Fruit fly (Drosophila melanogaster) whole organism, prepupa: Measurements from ENCODE around the gene CG9667.

Experiments
- Blimp-1 ChIP-seq: fragments of 200-800 bp; sonication (Bioruptor generic); optimal IDR thresholded peaks from 3 replicates; lab custom pipeline; 2017; ENCODE audit warnings: missing biosample characterization, missing genetic modification characterization, mild to moderate bottlenecking, moderate library complexity, missing genetic modification reagents
- CG10669 ChIP-seq: fragments of 200-800 bp; sonication (Bioruptor generic); optimal IDR thresholded peaks from 3 replicates; lab custom pipeline; 2018; ENCODE audit warnings: missing biosample characterization, mild to moderate bottlenecking, missing genetic modification characterization, moderate library complexity
- CG11294 ChIP-seq: fragments of 200-800 bp; sonication (Bioruptor generic); IDR thresholded peaks from 2 replicates; pipeline ENCODE4 v1.3.6; 2022; ENCODE audit warnings: missing biosample characterization, missing genetic modification characterization
- CG11762 ChIP-seq: fragments of 200-800 bp; sonication (Bioruptor generic); optimal IDR thresholded peaks from 3 replicates; lab custom pipeline; 2016; ENCODE audit warnings: missing biosample characterization, missing genetic modification characterization; ENCODE audit not compliant: insufficient read depth
- CG11902 ChIP-seq: fragments of 200-800 bp; sonication (Bioruptor generic); optimal IDR thresholded peaks from 3 replicates; lab custom pipeline; 2016; ENCODE audit warnings: missing biosample characterization, missing genetic modification characterization
- CG1621 ChIP-seq: fragments of 200-800 bp; sonication (Bioruptor generic); optimal IDR thresholded peaks from 3 replicates; lab custom pipeline; 2018; ENCODE audit warnings: missing biosample characterization, mild to moderate bottlenecking, missing genetic modification characterization
- CG3032 ChIP-seq: fragments of 200-800 bp; optimal IDR thresholded peaks from 2 replicates; lab custom pipeline; 2019; ENCODE audit warnings: missing biosample characterization, mild to moderate bottlenecking, missing genetic modification characterization, moderate library complexity
- CG31627 ChIP-seq: fragments of 200-800 bp; sonication (Bioruptor generic); optimal IDR thresholded peaks from 3 replicates; lab custom pipeline; 2016; ENCODE audit warnings: missing biosample characterization, missing genetic modification characterization
- CG32006 ChIP-seq: fragments of 200-800 bp; sonication (Bioruptor generic); optimal IDR thresholded peaks from 3 replicates; lab custom pipeline; 2017; ENCODE audit warnings: missing biosample characterization, mild to moderate bottlenecking, missing genetic modification characterization
- CG34406 ChIP-seq: fragments of 200-800 bp; sonication (Bioruptor generic); optimal IDR thresholded peaks from 3 replicates; lab custom pipeline; 2016; ENCODE audit warnings: missing biosample characterization, missing genetic modification characterization
- CG3919 ChIP-seq: fragments of 200-800 bp; sonication (Bioruptor generic); optimal IDR thresholded peaks from 3 replicates; lab custom pipeline; 2016; ENCODE audit warnings: missing biosample characterization, missing genetic modification characterization
- CG4318 ChIP-seq: fragments of 200-800 bp; sonication (Bioruptor generic); optimal IDR thresholded peaks from 3 replicates; lab custom pipeline; 2017; ENCODE audit warnings: missing biosample characterization, mild to moderate bottlenecking, missing genetic modification characterization
- CG6163 ChIP-seq: fragments of 200-800 bp; sonication (Bioruptor generic); IDR thresholded peaks from 3 replicates; pipeline ENCODE4 v1.3.6; 2022; ENCODE audit warnings: missing biosample characterization, missing genetic modification characterization
- CG6276 ChIP-seq: fragments of 200-800 bp; sonication (Bioruptor generic); optimal IDR thresholded peaks from 2 replicates; lab custom pipeline; 2017; ENCODE audit warnings: missing biosample characterization, mild to moderate bottlenecking, missing genetic modification characterization
- CG6792 ChIP-seq: fragments of 200-800 bp; sonication (Bioruptor generic); optimal IDR thresholded peaks from 3 replicates; lab custom pipeline; 2016; ENCODE audit warnings: missing biosample characterization, missing genetic modification characterization
- CG6808 ChIP-seq: fragments of 200-800 bp; sonication (Bioruptor generic); optimal IDR thresholded peaks from 3 replicates; lab custom pipeline; 2017; ENCODE audit warnings: missing biosample characterization, missing genetic modification characterization, mild to moderate bottlenecking, moderate library complexity, missing genetic modification reagents
- CG7368 ChIP-seq: fragments of 200-800 bp; sonication (Bioruptor generic); optimal IDR thresholded peaks from 3 replicates; lab custom pipeline; 2016; ENCODE audit warnings: missing biosample characterization, missing genetic modification characterization
- CG8119 ChIP-seq: fragments of 200-800 bp; sonication (Bioruptor generic); IDR thresholded peaks from 3 replicates; pipeline ENCODE4 v1.3.6; 2022; ENCODE audit warnings: missing biosample characterization, missing genetic modification characterization
- CG8319 ChIP-seq: fragments of 200-800 bp; sonication (Bioruptor generic); optimal IDR thresholded peaks from 3 replicates; lab custom pipeline; 2016; ENCODE audit warnings: missing biosample characterization, missing genetic modification characterization
- CG8632 ChIP-seq: fragments of 200-800 bp; sonication (Bioruptor generic); optimal IDR thresholded peaks from 3 replicates; lab custom pipeline; 2016; ENCODE audit warnings: missing biosample characterization, missing genetic modification characterization
- CG9139 ChIP-seq: fragments of 200-800 bp; sonication (Bioruptor generic); optimal IDR thresholded peaks from 3 replicates; lab custom pipeline; 2017; ENCODE audit warnings: missing biosample characterization, mild to moderate bottlenecking, missing genetic modification characterization
- Eip75B ChIP-seq: fragments of 200-800 bp; sonication (Bioruptor generic); optimal IDR thresholded peaks from 3 replicates; lab custom pipeline; 2016; ENCODE audit warnings: missing biosample characterization, missing genetic modification characterization
- Eip78C ChIP-seq: fragments of 200-800 bp; sonication (Bioruptor generic); peaks from one replicate; lab custom pipeline; 2016; ENCODE audit warnings: missing biosample characterization, missing genetic modification characterization
- Eip93F ChIP-seq: fragments of 200-800 bp; sonication (Bioruptor generic); optimal IDR thresholded peaks from 2 replicates; lab custom pipeline; 2016; ENCODE audit warnings: missing biosample characterization, mild to moderate bottlenecking, missing genetic modification characterization
- Ets21C ChIP-seq: fragments of 200-800 bp; sonication (Bioruptor generic); optimal IDR thresholded peaks from 3 replicates; lab custom pipeline; 2016; ENCODE audit warnings: missing biosample characterization, missing genetic modification characterization
- Ets96B ChIP-seq: fragments of 200-800 bp; optimal IDR thresholded peaks from 2 replicates; lab custom pipeline; 2019; ENCODE audit warnings: missing biosample characterization, mild to moderate bottlenecking, missing genetic modification characterization, moderate library complexity
- Hr38 ChIP-seq: sonication (Bioruptor generic); optimal IDR thresholded peaks from 2 replicates; lab custom pipeline; 2016; ENCODE audit warnings: missing biosample characterization, missing genetic modification characterization
- Hr39 ChIP-seq: fragments of 200-800 bp; sonication (Bioruptor generic); optimal IDR thresholded peaks from 2 replicates; lab custom pipeline; 2016; ENCODE audit warnings: missing biosample characterization, missing genetic modification characterization
- Hr4 ChIP-seq: fragments of 200-800 bp; sonication (Bioruptor generic); optimal IDR thresholded peaks from 3 replicates; lab custom pipeline; 2016; ENCODE audit warnings: missing biosample characterization, missing genetic modification characterization
- Lpt ChIP-seq: fragments of 200-800 bp; sonication (Bioruptor generic); optimal IDR thresholded peaks from 3 replicates; lab custom pipeline; 2016; ENCODE audit warnings: missing biosample characterization, missing genetic modification characterization
- Met ChIP-seq: fragments of 200-800 bp; sonication (Bioruptor generic); optimal IDR thresholded peaks from 3 replicates; lab custom pipeline; 2016; ENCODE audit warnings: missing biosample characterization, missing genetic modification characterization
- OdsH ChIP-seq: fragments of 200-800 bp; sonication (Bioruptor generic); optimal IDR thresholded peaks from 3 replicates; lab custom pipeline; 2016; ENCODE audit warnings: missing biosample characterization, missing genetic modification characterization
- Smox ChIP-seq: fragments of 200-800 bp; sonication (Bioruptor generic); optimal IDR thresholded peaks from 3 replicates; lab custom pipeline; 2016; ENCODE audit warnings: missing biosample characterization, missing genetic modification characterization
- Sox102F ChIP-seq: fragments of 200-800 bp; sonication (Bioruptor generic); optimal IDR thresholded peaks from 2 replicates; lab custom pipeline; 2016; ENCODE audit warnings: missing biosample characterization, mild to moderate bottlenecking, missing genetic modification characterization
- Sox15 ChIP-seq: fragments of 200-800 bp; sonication (Bioruptor generic); optimal IDR thresholded peaks from 3 replicates; lab custom pipeline; 2016; ENCODE audit warnings: missing biosample characterization, missing genetic modification characterization
- achi ChIP-seq: fragments of 200-800 bp; sonication (Bioruptor generic); optimal IDR thresholded peaks from 3 replicates; lab custom pipeline; 2016; ENCODE audit warnings: missing biosample characterization, missing genetic modification characterization
- cyc ChIP-seq: fragments of 200-800 bp; sonication (Bioruptor generic); optimal IDR thresholded peaks from 3 replicates; lab custom pipeline; 2016; ENCODE audit warnings: missing biosample characterization, missing genetic modification characterization
- dac ChIP-seq: fragments of 200-800 bp; sonication (Bioruptor generic); optimal IDR thresholded peaks from 2 replicates; lab custom pipeline; 2017; ENCODE audit warnings: missing biosample characterization, mild to moderate bottlenecking, missing genetic modification characterization
- dsx ChIP-seq: fragments of 200-800 bp; optimal IDR thresholded peaks from 3 replicates; lab custom pipeline; 2019; ENCODE audit warnings: missing biosample characterization, mild to moderate bottlenecking, missing genetic modification characterization, moderate library complexity; ENCODE audit not compliant: poor library complexity, severe bottlenecking
- eg ChIP-seq: fragments of 200-800 bp; sonication (Bioruptor generic); IDR thresholded peaks from 3 replicates; pipeline ENCODE4 v1.3.6; 2022; ENCODE audit warnings: missing biosample characterization, missing genetic modification characterization
- fd59A ChIP-seq: fragments of 200-800 bp; sonication (Bioruptor generic); optimal IDR thresholded peaks from 2 replicates; lab custom pipeline; 2017; ENCODE audit warnings: missing biosample characterization, mild to moderate bottlenecking, missing genetic modification characterization, missing genetic modification reagents
- fkh ChIP-seq: fragments of 200-800 bp; sonication (Bioruptor generic); optimal IDR thresholded peaks from 3 replicates; lab custom pipeline; 2017; ENCODE audit warnings: missing biosample characterization, mild to moderate bottlenecking, missing genetic modification characterization, moderate library complexity
- lz ChIP-seq: fragments of 200-800 bp; sonication (Bioruptor generic); optimal IDR thresholded peaks from 3 replicates; lab custom pipeline; 2016; ENCODE audit warnings: missing biosample characterization, missing genetic modification characterization
- net ChIP-seq: fragments of 200-800 bp; sonication (Bioruptor generic); optimal IDR thresholded peaks from 3 replicates; lab custom pipeline; 2016; ENCODE audit warnings: missing biosample characterization, missing genetic modification characterization
- pdm3 ChIP-seq: fragments of 200-800 bp; sonication (Bioruptor generic); optimal IDR thresholded peaks from 3 replicates; lab custom pipeline; 2016; ENCODE audit warnings: missing biosample characterization, missing genetic modification characterization
- spab ChIP-seq: fragments of 200-800 bp; sonication (Bioruptor generic); optimal IDR thresholded peaks from 2 replicates; lab custom pipeline; 2017; ENCODE audit warnings: missing biosample characterization, mild to moderate bottlenecking, missing genetic modification characterization, missing genetic modification reagents
- ss ChIP-seq, 2 experiments: fragments of 200-800 bp; sonication (Bioruptor generic); optimal IDR thresholded peaks; 2 replicates in 1 of 2; 3 replicates in 1 of 2; lab custom pipeline; 2017 to 2018; ENCODE audit warnings: mild to moderate bottlenecking in 2 of 2, missing biosample characterization in 2 of 2, missing genetic modification characterization in 2 of 2, moderate library complexity in 1 of 2
- svp ChIP-seq: fragments of 200-800 bp; sonication (Bioruptor generic); peaks from one replicate; lab custom pipeline; 2016; ENCODE audit warnings: missing biosample characterization, missing genetic modification characterization
- topi ChIP-seq: fragments of 200-800 bp; sonication (Bioruptor generic); optimal IDR thresholded peaks from 3 replicates; lab custom pipeline; 2016; ENCODE audit warnings: missing biosample characterization, missing genetic modification characterization
- vri ChIP-seq: fragments of 200-800 bp; sonication (Bioruptor generic); optimal IDR thresholded peaks from 3 replicates; lab custom pipeline; 2016; ENCODE audit warnings: missing biosample characterization, mild to moderate bottlenecking, missing genetic modification characterization

The CG9667 gene

dm6 chr3R:8126316-8127150, at the start of gene CG9667, which contains the start of gene Arl8:
Gene CG9667, minus strand, starts transcription at chr3R:8126357.
Gene Arl8, plus strand, starts transcription at chr3R:8126605.
- TF ChIP-seq Lpt (GFP tag; lab: Kevin White, UChicago) (no peak), Ets96B (peak; percentile 58), Eip78C (peak; percentile 73), CG32006 (GFP tag; lab: Kevin White, UChicago) (peak; percentile 26), Hr39 (GFP tag; lab: Kevin White, UChicago) (peak; percentile 33), CG7368 (GFP tag; lab: Kevin White, UChicago) (peak; percentile 35), net (GFP tag; lab: Kevin White, UChicago) (peak; percentile 24), spab (GFP tag; lab: Kevin White, UChicago) (no peak), CG31627 (peak; percentile 40), dac (no peak), Sox15 (peak; percentile 14), CG9139 (GFP tag; lab: Kevin White, UChicago) (peak; percentile 14), Eip75B (GFP tag; lab: Kevin White, UChicago) (peak; percentile 2), Eip93F (GFP tag; lab: Kevin White, UChicago) (peak; percentile 10), CG8319 (GFP tag; lab: Kevin White, UChicago) (no peak), CG6792 (GFP tag; lab: Kevin White, UChicago) (peak; percentile 15), CG8632 (GFP tag; lab: Kevin White, UChicago) (peak; percentile 20), pdm3 (peak; percentile 32), cyc (GFP tag; lab: Kevin White, UChicago) (peak; percentile 44), CG6276 (GFP tag; lab: Kevin White, UChicago) (no peak), svp (GFP tag; lab: Kevin White, UChicago) (peak; percentile 71), lz (GFP tag; lab: Kevin White, UChicago) (peak; percentile 34), Smox (GFP tag; lab: Kevin White, UChicago) (peak; percentile 29), CG6163 (peak; percentile 44; the same call in 1 of the 3 replicates), eg (peak; percentile 42; the same call in 2 of the 3 replicates), CG8119 (GFP tag; lab: Robert Waterston, UW) (0 out of 3 replicates have a peak, but pooled peaks have one; percentile 15), fd59A (GFP tag; lab: Kevin White, UChicago) (no peak), vri (no peak), CG6808 (no peak), Met (GFP tag; lab: Kevin White, UChicago) (peak; percentile 43), achi (peak; percentile 28), ss (GFP tag; optimal IDR thresholded peaks at IDR 0.05; lab: Kevin White, UChicago) (peak; percentile 43 to 45), Ets21C (GFP tag; lab: Kevin White, UChicago) (peak; percentile 15), topi (GFP tag; lab: Kevin White, UChicago) (peak; percentile 37), CG34406 (GFP tag; lab: Kevin White, UChicago) (peak; percentile 26), Hr4 (GFP tag; lab: Kevin White, UChicago) (peak; percentile 35), CG11902 (GFP tag; lab: Kevin White, UChicago) (peak; percentile 38), CG4318 (GFP tag; lab: Kevin White, UChicago) (no peak), CG11762 (GFP tag; lab: Kevin White, UChicago) (peak; percentile 3), CG3919 (GFP tag; lab: Kevin White, UChicago) (peak; percentile 23), fkh (peak; percentile 37), CG11294 (GFP tag; lab: Robert Waterston, UW) (no peak), CG10669 (GFP tag; lab: Kevin White, UChicago) (peak; percentile 27), Hr38 (no peak), Sox102F (GFP tag; lab: Kevin White, UChicago) (peak; percentile 7), OdsH (GFP tag; lab: Kevin White, UChicago) (peak; percentile 51), Blimp-1 (GFP tag; lab: Kevin White, UChicago) (no peak), CG3032 (peak; percentile 65), dsx (GFP tag; lab: Kevin White, UChicago) (peak; percentile 84), CG1621 (peak; percentile 68)
